Fruit fly (Drosophila melanogaster) whole organism, embryonic: Measurements from ENCODE around the gene cu.

ENCODE experiments used
- Atf3 ChIP-seq: fragments of 200-800 bp; sonication (Bioruptor generic); optimal IDR thresholded peaks from 3 replicates; lab custom pipeline; 2016; ENCODE audit warnings: missing biosample characterization, missing genetic modification characterization
- Awh ChIP-seq: fragments of 200-800 bp; sonication (Bioruptor generic); IDR thresholded peaks from 2 replicates; pipeline ENCODE4, ENCODE4 v1.3.6; 2022; ENCODE audit warnings: missing biosample characterization, missing genetic modification characterization
- Blimp-1 ChIP-seq: fragments of 200-800 bp; sonication (Bioruptor generic); optimal IDR thresholded peaks from 3 replicates; lab custom pipeline; 2018; ENCODE audit warnings: missing biosample characterization, missing genetic modification characterization, mild to moderate bottlenecking, moderate library complexity, missing genetic modification reagents
- CG10565 ChIP-seq: fragments of 200-800 bp; sonication (Bioruptor generic); optimal IDR thresholded peaks from 3 replicates; lab custom pipeline; 2016; ENCODE audit warnings: missing biosample characterization, mild to moderate bottlenecking, missing genetic modification characterization
- CG11696 ChIP-seq: fragments of 200-800 bp; sonication (Bioruptor generic); IDR thresholded peaks from 2 replicates; pipeline ENCODE4 v1.3.6; 2022; ENCODE audit warnings: missing biosample characterization, missing genetic modification characterization
- CG13123 ChIP-seq: fragments of 200-800 bp; sonication (Bioruptor generic); optimal IDR thresholded peaks from 2 replicates; lab custom pipeline; 2016; ENCODE audit warnings: missing biosample characterization, missing genetic modification characterization
- CG13296 ChIP-seq: fragments of 200-800 bp; sonication (Bioruptor generic); optimal IDR thresholded peaks from 3 replicates; lab custom pipeline; 2018; ENCODE audit warnings: missing biosample characterization, mild to moderate bottlenecking, missing genetic modification characterization
- CG13624 ChIP-seq: fragments of 200-800 bp; sonication (Bioruptor generic); optimal IDR thresholded peaks from 2 replicates; lab custom pipeline; 2016; ENCODE audit warnings: missing biosample characterization, missing genetic modification characterization
- CG14860 ChIP-seq: fragments of 200-800 bp; sonication (Bioruptor generic); IDR thresholded peaks from 3 replicates; pipeline ENCODE4 v1.3.6; 2022; ENCODE audit warnings: missing biosample characterization, missing genetic modification characterization; ENCODE audit not compliant: partially characterized antibody
- CG15479 ChIP-seq: fragments of 200-800 bp; sonication (Bioruptor generic); optimal IDR thresholded peaks from 3 replicates; lab custom pipeline; 2019; ENCODE audit warnings: missing biosample characterization, mild to moderate bottlenecking, missing genetic modification characterization, moderate library complexity
- CG17385 ChIP-seq: fragments of 200-800 bp; sonication (Bioruptor generic); optimal IDR thresholded peaks from 3 replicates; lab custom pipeline; 2018; ENCODE audit warnings: missing biosample characterization, mild to moderate bottlenecking, missing genetic modification characterization
- CG18619 ChIP-seq: fragments of 200-800 bp; sonication (Bioruptor generic); optimal IDR thresholded peaks from 3 replicates; lab custom pipeline; 2017; ENCODE audit warnings: missing biosample characterization, mild to moderate bottlenecking, missing genetic modification characterization
- CG2199 ChIP-seq: fragments of 200-800 bp; sonication (Bioruptor generic); IDR thresholded peaks from 3 replicates; pipeline ENCODE4 v1.3.6; 2022; ENCODE audit warnings: missing biosample characterization, missing genetic modification characterization
- CG30431 ChIP-seq: fragments of 200-800 bp; sonication (Bioruptor generic); optimal IDR thresholded peaks from 2 replicates; lab custom pipeline; 2017; ENCODE audit warnings: missing biosample characterization, missing genetic modification characterization
- CG33557 ChIP-seq: fragments of 200-800 bp; sonication (Bioruptor generic); optimal IDR thresholded peaks from 2 replicates; lab custom pipeline; 2019; ENCODE audit warnings: missing biosample characterization, mild to moderate bottlenecking, missing genetic modification characterization, moderate library complexity
- CG4360 ChIP-seq: fragments of 200-800 bp; sonication (Bioruptor generic); IDR thresholded peaks from 2 replicates; pipeline ENCODE4 v1.3.6; 2022; ENCODE audit warnings: missing biosample characterization, missing genetic modification characterization
- CG4424 ChIP-seq: fragments of 200-800 bp; sonication (Bioruptor generic); optimal IDR thresholded peaks from 3 replicates; lab custom pipeline; 2016; ENCODE audit warnings: missing biosample characterization, missing genetic modification characterization
- CG4617 ChIP-seq: fragments of 200-800 bp; sonication (Bioruptor generic); optimal IDR thresholded peaks from 3 replicates; lab custom pipeline; 2016; ENCODE audit warnings: missing biosample characterization, missing genetic modification characterization, borderline replicate concordance
- CG8924 ChIP-seq: fragments of 200-800 bp; optimal IDR thresholded peaks from 3 replicates; lab custom pipeline; 2019; ENCODE audit warnings: missing biosample characterization, mild to moderate bottlenecking, missing genetic modification characterization, moderate library complexity
- CG9797 ChIP-seq: fragments of 200-800 bp; sonication (Bioruptor generic); optimal IDR thresholded peaks from 3 replicates; lab custom pipeline; 2018; ENCODE audit warnings: missing biosample characterization, mild to moderate bottlenecking, missing genetic modification characterization
- CG9932 ChIP-seq: fragments of 200-800 bp; sonication (Bioruptor generic); IDR thresholded peaks from 2 replicates; pipeline ENCODE4 v1.3.6; 2022; ENCODE audit warnings: missing biosample characterization, missing genetic modification characterization
- CTCF ChIP-seq: fragments of 200-800 bp; sonication (Bioruptor generic); optimal IDR thresholded peaks from 2 replicates; lab custom pipeline; 2017; ENCODE audit warnings: missing biosample characterization, mild to moderate bottlenecking, missing genetic modification characterization, moderate library complexity
- CrebB ChIP-seq: fragments of 200-800 bp; sonication (Bioruptor generic); optimal IDR thresholded peaks from 3 replicates; lab custom pipeline; 2018; ENCODE audit warnings: missing biosample characterization, mild to moderate bottlenecking, missing genetic modification characterization
- Dek ChIP-seq: fragments of 200-800 bp; sonication (Bioruptor generic); optimal IDR thresholded peaks from 3 replicates; lab custom pipeline; 2019; ENCODE audit warnings: missing biosample characterization, mild to moderate bottlenecking, missing genetic modification characterization, moderate library complexity
- Doc3 ChIP-seq: fragments of 200-800 bp; sonication (Bioruptor generic); IDR thresholded peaks from 3 replicates; pipeline ENCODE4 v1.3.6; 2022; ENCODE audit warnings: missing biosample characterization, missing genetic modification characterization; ENCODE audit not compliant: partially characterized antibody
- Dp ChIP-seq: fragments of 200-800 bp; sonication (Bioruptor generic); optimal IDR thresholded peaks from 2 replicates; lab custom pipeline; 2018; ENCODE audit warnings: missing biosample characterization, mild to moderate bottlenecking, missing genetic modification characterization, moderate library complexity
- Dref ChIP-seq: fragments of 200-800 bp; sonication (Bioruptor generic); IDR thresholded peaks from 2 replicates; pipeline ENCODE4 v1.3.6; 2022; ENCODE audit warnings: missing biosample characterization, missing genetic modification characterization
- HLH3B ChIP-seq: fragments of 200-800 bp; sonication (Bioruptor generic); IDR thresholded peaks from 2 replicates; pipeline ENCODE4 v1.3.6; 2022; ENCODE audit warnings: missing biosample characterization, missing genetic modification characterization
- Hr78 ChIP-seq, 2 experiments: fragments of 200-800 bp in 1 of 2; fragments of >200 bp in 1 of 2; sonication (Bioruptor generic) in 1 of 2; optimal IDR thresholded peaks; 2 replicates each; lab custom pipeline; 2017 to 2019; ENCODE audit warnings: missing biosample characterization in 2 of 2, missing genetic modification characterization in 2 of 2, mild to moderate bottlenecking in 1 of 2, moderate library complexity in 1 of 2
- MTF-1 ChIP-seq: fragments of 200-800 bp; sonication (Bioruptor generic); optimal IDR thresholded peaks from 2 replicates; lab custom pipeline; 2018; ENCODE audit warnings: missing biosample characterization, mild to moderate bottlenecking, missing genetic modification characterization, borderline replicate concordance
- Mes4 ChIP-seq: fragments of 200-800 bp; sonication (Bioruptor generic); optimal IDR thresholded peaks from 2 replicates; lab custom pipeline; 2016; ENCODE audit warnings: missing biosample characterization, missing genetic modification characterization
- NfI ChIP-seq: fragments of 200-800 bp; sonication (Bioruptor generic); optimal IDR thresholded peaks from 3 replicates; lab custom pipeline; 2018; ENCODE audit warnings: missing biosample characterization, mild to moderate bottlenecking, missing genetic modification characterization, moderate library complexity
- Opbp ChIP-seq: fragments of 200-800 bp; sonication (Bioruptor generic); IDR thresholded peaks from 3 replicates; pipeline ENCODE4 v1.3.6; 2022; ENCODE audit warnings: missing biosample characterization, missing genetic modification characterization; ENCODE audit not compliant: partially characterized antibody
- Ptx1 ChIP-seq: fragments of 200-800 bp; sonication (Bioruptor generic); IDR thresholded peaks from 2 replicates; pipeline ENCODE4 v1.3.6; 2022; ENCODE audit warnings: missing biosample characterization, missing genetic modification characterization
- Xbp1 ChIP-seq: fragments of 200-800 bp; sonication (Bioruptor generic); optimal IDR thresholded peaks from 3 replicates; lab custom pipeline; 2016; ENCODE audit warnings: missing biosample characterization, mild to moderate bottlenecking, missing genetic modification characterization
- ac ChIP-seq: fragments of 200-800 bp; sonication (Bioruptor generic); optimal IDR thresholded peaks from 3 replicates; lab custom pipeline; 2017; ENCODE audit warnings: missing biosample characterization, mild to moderate bottlenecking, missing genetic modification characterization
- chinmo ChIP-seq: fragments of 200-800 bp; sonication (Bioruptor generic); IDR thresholded peaks from 4 replicates; pipeline ENCODE4 v1.3.6; 2022; ENCODE audit warnings: missing biosample characterization, missing genetic modification characterization; ENCODE audit not compliant: partially characterized antibody
- chn ChIP-seq: fragments of 200-800 bp; sonication (Bioruptor generic); optimal IDR thresholded peaks from 2 replicates; lab custom pipeline; 2016; ENCODE audit warnings: missing biosample characterization, missing genetic modification characterization
- dimm ChIP-seq: fragments of 200-800 bp; sonication (Bioruptor generic); IDR thresholded peaks from 2 replicates; pipeline ENCODE4 v1.3.6; 2022; ENCODE audit warnings: missing biosample characterization, missing genetic modification characterization
- emc ChIP-seq: fragments of 200-800 bp; sonication (Bioruptor generic); optimal IDR thresholded peaks from 2 replicates; lab custom pipeline; 2016; ENCODE audit warnings: missing biosample characterization, missing genetic modification characterization
- eve ChIP-seq, 2 experiments: fragments of >200 bp; optimal IDR thresholded peaks; 2 replicates each; lab custom pipeline; 2017; ENCODE audit warnings: missing biosample characterization in 2 of 2, missing genetic modification characterization in 2 of 2
- fd102C ChIP-seq: fragments of 200-800 bp; sonication (Bioruptor generic); optimal IDR thresholded peaks from 2 replicates; lab custom pipeline; 2018; ENCODE audit warnings: missing biosample characterization, mild to moderate bottlenecking, missing genetic modification characterization, moderate library complexity
- fd64A ChIP-seq: fragments of 200-800 bp; sonication (Bioruptor generic); optimal IDR thresholded peaks from 3 replicates; lab custom pipeline; 2018; ENCODE audit warnings: missing biosample characterization, mild to moderate bottlenecking, missing genetic modification characterization
- jumu ChIP-seq: fragments of 200-800 bp; sonication (Bioruptor generic); optimal IDR thresholded peaks from 3 replicates; lab custom pipeline; 2016; ENCODE audit warnings: missing biosample characterization, missing genetic modification characterization
- peb ChIP-seq: fragments of 200-800 bp; sonication (Bioruptor generic); IDR thresholded peaks from 2 replicates; pipeline ENCODE4 v1.3.6; 2022; ENCODE audit warnings: missing biosample characterization, missing genetic modification characterization
- pita ChIP-seq: fragments of 200-800 bp; sonication (Bioruptor generic); optimal IDR thresholded peaks from 2 replicates; lab custom pipeline; 2017; ENCODE audit warnings: missing biosample characterization, mild to moderate bottlenecking, missing genetic modification characterization
- pnt ChIP-seq: fragments of 200-800 bp; sonication (Bioruptor generic); optimal IDR thresholded peaks from 3 replicates; lab custom pipeline; 2016; ENCODE audit warnings: missing biosample characterization, missing genetic modification characterization
- shn ChIP-seq: fragments of 200-800 bp; sonication (Bioruptor generic); optimal IDR thresholded peaks from 3 replicates; lab custom pipeline; 2016; ENCODE audit warnings: missing biosample characterization, missing genetic modification characterization
- so ChIP-seq: fragments of 200-800 bp; sonication (Bioruptor generic); IDR thresholded peaks from 3 replicates; pipeline ENCODE4 v1.3.6; 2022; ENCODE audit warnings: missing biosample characterization, missing genetic modification characterization
- tup ChIP-seq: fragments of 200-800 bp; sonication (Bioruptor generic); optimal IDR thresholded peaks from 2 replicates; lab custom pipeline; 2016; ENCODE audit warnings: missing biosample characterization, mild to moderate bottlenecking, missing genetic modification characterization, moderate library complexity

The cu gene

dm6 chr3R:11209801-11210402 lies 12.5 kb downstream of the cu start, which contains the start of the genes SdhC and Tctp (continued):
- TF ChIP-seq peb (GFP tag; lab: Robert Waterston, UW), result 0 out of 2 replicates have a peak, but pooled peaks have one; percentile 7
- peak; percentile 20 for TF ChIP-seq CG18619 (GFP tag; lab: Kevin White, UChicago)
- peak; percentile 61 for TF ChIP-seq Xbp1 (GFP tag; lab: Kevin White, UChicago)
- TF ChIP-seq CG13296 (GFP tag; lab: Kevin White, UChicago), result peak; percentile 58
- peak; percentile 38 for TF ChIP-seq NfI (GFP tag; lab: Kevin White, UChicago)
- 0 out of 3 replicates have a peak, but pooled peaks have one; percentile 45 for TF ChIP-seq so (GFP tag; lab: Robert Waterston, UW)
- TF ChIP-seq ac (GFP tag; lab: Kevin White, UChicago), result no peak
- peak; percentile 38 for TF ChIP-seq CG4617 (GFP tag; lab: Kevin White, UChicago)
- no peak for TF ChIP-seq emc
- peak; percentile 43 for TF ChIP-seq CG13624 (GFP tag; lab: Kevin White, UChicago)
- 0 out of 2 replicates have a peak, but pooled peaks have one; percentile 26 for TF ChIP-seq Awh
- TF ChIP-seq Mes4 (GFP tag; lab: Kevin White, UChicago), result no peak
- no peak for TF ChIP-seq CG2199 (GFP tag; lab: Robert Waterston, UW)
- TF ChIP-seq Atf3 (GFP tag; lab: Kevin White, UChicago), result no peak
- peak; percentile 25 for TF ChIP-seq jumu (GFP tag; lab: Kevin White, UChicago)
- peak; percentile 42; the same call in 1 of the 2 replicates for TF ChIP-seq CG9932 (GFP tag; lab: Robert Waterston, UW)
- no peak for TF ChIP-seq CG33557 (GFP tag; lab: Kevin White, UChicago)
- TF ChIP-seq CG9797 (GFP tag; lab: Kevin White, UChicago), result peak; percentile 67
- peak; percentile 57; the same call in 2 of the 3 replicates for TF ChIP-seq Doc3
- TF ChIP-seq dimm, result no peak
- TF ChIP-seq pita (GFP tag; lab: Kevin White, UChicago), result no peak
- TF ChIP-seq fd64A (GFP tag; lab: Kevin White, UChicago), result no peak
- peak; percentile 46 for TF ChIP-seq CG8924 (tag; lab: Kevin White, UChicago)
- no peak for TF ChIP-seq chn (GFP tag; lab: Kevin White, UChicago)
- peak; percentile 38 for TF ChIP-seq shn (GFP tag; lab: Kevin White, UChicago)
- no peak for TF ChIP-seq CG30431 (GFP tag; lab: Kevin White, UChicago)
- TF ChIP-seq CTCF, result no peak
- TF ChIP-seq Opbp (GFP tag; lab: Robert Waterston, UW), result no peak
- TF ChIP-seq CG13123 (GFP tag; lab: Kevin White, UChicago), result peak; percentile 40
- TF ChIP-seq CG4360, result no peak
- TF ChIP-seq fd102C (GFP tag; lab: Kevin White, UChicago), result no peak
- no peak for TF ChIP-seq chinmo (GFP tag; lab: Robert Waterston, UW)
- TF ChIP-seq MTF-1 (GFP tag; lab: Kevin White, UChicago), result no peak
- TF ChIP-seq CG15479, result no peak
- peak; percentile 34 for TF ChIP-seq CG17385
- no peak for TF ChIP-seq CG11696 (GFP tag; lab: Robert Waterston, UW)
- peak; percentile 42 for TF ChIP-seq Blimp-1
- peak; percentile 30 for TF ChIP-seq Dp (GFP tag; lab: Kevin White, UChicago)
- TF ChIP-seq CG10565 (GFP tag; lab: Kevin White, UChicago), result no peak
- peak; percentile 52 for TF ChIP-seq Dek (tag; lab: Kevin White, UChicago)
- TF ChIP-seq Hr78 (GFP tag; optimal IDR thresholded peaks at IDR 0.05; lab: Kevin White, UChicago), result no peak
- no peak for TF ChIP-seq eve (GFP tag; optimal IDR thresholded peaks at IDR 0.05; lab: Kevin White, UChicago)
- TF ChIP-seq pnt (GFP tag; lab: Kevin White, UChicago), result no peak
- TF ChIP-seq CG4424, result peak; percentile 46
- TF ChIP-seq tup (GFP tag; lab: Kevin White, UChicago), result no peak
- TF ChIP-seq CrebB (tag; lab: Kevin White, UChicago), result no peak
- no peak for TF ChIP-seq CG14860
- no peak for TF ChIP-seq Ptx1 (GFP tag; lab: Robert Waterston, UW)
- TF ChIP-seq HLH3B (GFP tag; lab: Robert Waterston, UW), result no peak
- peak; percentile 74 for TF ChIP-seq Dref (GFP tag; lab: Robert Waterston, UW)
